Fruit fly (Drosophila melanogaster) whole organism, embryonic: ENCODE results near the gene Hpr1.
A peak's percentile ranks its signal among the peaks of the same experiment; 100 is the strongest.

Experiments
- Aef1 ChIP-seq: fragments of 200-800 bp; sonication (Bioruptor generic); IDR thresholded peaks from 3 replicates; pipeline ENCODE4 v1.3.6; 2022; ENCODE audit warnings: missing biosample characterization, missing genetic modification characterization
- B-H2 ChIP-seq: fragments of 200-800 bp; sonication (Bioruptor generic); optimal IDR thresholded peaks from 2 replicates; lab custom pipeline; 2018; ENCODE audit warnings: missing biosample characterization, mild to moderate bottlenecking, missing genetic modification characterization
- CG11093 ChIP-seq: fragments of 200-800 bp; sonication (Bioruptor generic); IDR thresholded peaks from 3 replicates; pipeline ENCODE4 v1.3.6; 2022; ENCODE audit warnings: missing biosample characterization, missing genetic modification characterization
- CG12104 ChIP-seq: fragments of 200-800 bp; sonication (Bioruptor generic); optimal IDR thresholded peaks from 3 replicates; lab custom pipeline; 2016; ENCODE audit warnings: missing biosample characterization, missing genetic modification characterization
- CG12236 ChIP-seq: fragments of 200-800 bp; sonication (Bioruptor generic); optimal IDR thresholded peaks from 2 replicates; lab custom pipeline; 2016; ENCODE audit warnings: missing biosample characterization, missing genetic modification characterization
- CG12391 ChIP-seq: fragments of 200-800 bp; sonication (Bioruptor generic); optimal IDR thresholded peaks from 3 replicates; lab custom pipeline; 2018; ENCODE audit warnings: missing biosample characterization, mild to moderate bottlenecking, missing genetic modification characterization, moderate library complexity
- CG12659 ChIP-seq: fragments of 200-800 bp; sonication (Bioruptor generic); optimal IDR thresholded peaks from 3 replicates; lab custom pipeline; 2017; ENCODE audit warnings: mild to moderate bottlenecking, missing biosample characterization, missing genetic modification reagents, missing genetic modification characterization
- CG13287 ChIP-seq: fragments of 200-800 bp; sonication (Bioruptor generic); IDR thresholded peaks from 2 replicates; pipeline ENCODE4 v1.3.6; 2022; ENCODE audit warnings: missing biosample characterization, missing genetic modification characterization; ENCODE audit not compliant: partially characterized antibody
- CG15269 ChIP-seq: fragments of 200-800 bp; sonication (Bioruptor generic); optimal IDR thresholded peaks from 2 replicates; lab custom pipeline; 2018; ENCODE audit warnings: missing biosample characterization, mild to moderate bottlenecking, missing genetic modification characterization, moderate library complexity
- CG16779 ChIP-seq: fragments of 200-800 bp; sonication (Bioruptor generic); IDR thresholded peaks from 2 replicates; pipeline ENCODE4 v1.3.6; 2022; ENCODE audit warnings: missing biosample characterization, missing genetic modification characterization
- CG17328 ChIP-seq: fragments of 200-800 bp; sonication (Bioruptor generic); IDR thresholded peaks from 2 replicates; pipeline ENCODE4 v1.3.6; 2022; ENCODE audit warnings: missing biosample characterization, missing genetic modification characterization
- CG17802 ChIP-seq: fragments of 200-800 bp; sonication (Bioruptor generic); optimal IDR thresholded peaks from 2 replicates; lab custom pipeline; 2018; ENCODE audit warnings: missing biosample characterization, mild to moderate bottlenecking, missing genetic modification characterization, moderate library complexity
- CG2202 ChIP-seq: fragments of 200-800 bp; sonication (Bioruptor generic); optimal IDR thresholded peaks from 2 replicates; lab custom pipeline; 2018; ENCODE audit warnings: missing biosample characterization, mild to moderate bottlenecking, missing genetic modification characterization
- CG2889 ChIP-seq: fragments of 200-800 bp; sonication (Bioruptor generic); IDR thresholded peaks from 3 replicates; pipeline ENCODE4 v1.3.6; 2022; ENCODE audit warnings: missing biosample characterization, missing genetic modification characterization
- CG3163 ChIP-seq: fragments of 200-800 bp; sonication (Bioruptor generic); optimal IDR thresholded peaks from 3 replicates; lab custom pipeline; 2016; ENCODE audit warnings: missing biosample characterization, missing genetic modification characterization
- CG33213 ChIP-seq: fragments of 200-800 bp; sonication (Bioruptor generic); optimal IDR thresholded peaks from 3 replicates; lab custom pipeline; 2016; ENCODE audit warnings: missing biosample characterization, missing genetic modification characterization
- CG3407 ChIP-seq: fragments of 200-800 bp; sonication (Bioruptor generic); optimal IDR thresholded peaks from 2 replicates; lab custom pipeline; 2018; ENCODE audit warnings: missing biosample characterization, mild to moderate bottlenecking, missing genetic modification characterization
- CG3838 ChIP-seq: fragments of 200-800 bp; sonication (Bioruptor generic); optimal IDR thresholded peaks from 3 replicates; lab custom pipeline; 2016; ENCODE audit warnings: missing biosample characterization, missing genetic modification characterization
- CG6175 ChIP-seq: fragments of 200-800 bp; sonication (Bioruptor generic); IDR thresholded peaks from 3 replicates; pipeline ENCODE4 v1.3.6; 2022; ENCODE audit warnings: missing biosample characterization, missing genetic modification characterization
- CG6654 ChIP-seq: fragments of 200-800 bp; sonication (Bioruptor generic); optimal IDR thresholded peaks from 2 replicates; lab custom pipeline; 2017; ENCODE audit warnings: missing biosample characterization, mild to moderate bottlenecking, missing genetic modification characterization
- CG6813 ChIP-seq: fragments of 200-800 bp; sonication (Bioruptor generic); optimal IDR thresholded peaks from 2 replicates; lab custom pipeline; 2017; ENCODE audit warnings: missing biosample characterization, missing genetic modification characterization, mild to moderate bottlenecking, moderate library complexity, missing genetic modification reagents
- CG7271 ChIP-seq: fragments of 200-800 bp; sonication (Bioruptor generic); optimal IDR thresholded peaks from 2 replicates; lab custom pipeline; 2018; ENCODE audit warnings: missing biosample characterization, mild to moderate bottlenecking, missing genetic modification characterization, moderate library complexity
- CG7745 ChIP-seq: fragments of 200-800 bp; sonication (Bioruptor generic); optimal IDR thresholded peaks from 2 replicates; lab custom pipeline; 2018; ENCODE audit warnings: missing biosample characterization, mild to moderate bottlenecking, missing genetic modification characterization, moderate library complexity
- CG8924 ChIP-seq: fragments of 200-800 bp; optimal IDR thresholded peaks from 3 replicates; lab custom pipeline; 2019; ENCODE audit warnings: missing biosample characterization, mild to moderate bottlenecking, missing genetic modification characterization, moderate library complexity
- CTCF ChIP-seq: fragments of 200-800 bp; sonication (Bioruptor generic); optimal IDR thresholded peaks from 2 replicates; lab custom pipeline; 2017; ENCODE audit warnings: missing biosample characterization, mild to moderate bottlenecking, missing genetic modification characterization, moderate library complexity
- Dek ChIP-seq: fragments of 200-800 bp; sonication (Bioruptor generic); optimal IDR thresholded peaks from 3 replicates; lab custom pipeline; 2019; ENCODE audit warnings: missing biosample characterization, mild to moderate bottlenecking, missing genetic modification characterization, moderate library complexity
- Dip2 ChIP-seq: fragments of 200-800 bp; sonication (Bioruptor generic); IDR thresholded peaks from 2 replicates; pipeline ENCODE4 v1.3.6; 2022; ENCODE audit warnings: missing biosample characterization, missing genetic modification characterization
- Doc2 ChIP-seq: fragments of 200-800 bp; sonication (Bioruptor generic); IDR thresholded peaks from 2 replicates; pipeline ENCODE4 v1.3.6; 2022; ENCODE audit warnings: missing biosample characterization, missing genetic modification characterization
- Dp ChIP-seq: fragments of 200-800 bp; sonication (Bioruptor generic); optimal IDR thresholded peaks from 2 replicates; lab custom pipeline; 2018; ENCODE audit warnings: missing biosample characterization, mild to moderate bottlenecking, missing genetic modification characterization, moderate library complexity
- GATAe ChIP-seq: fragments of 200-800 bp; sonication (Bioruptor generic); conservative IDR thresholded peaks from 2 replicates; pipeline ENCODE4 v1.3.6; 2022; ENCODE audit warnings: missing biosample characterization, missing genetic modification characterization
- HmgD ChIP-seq: fragments of 200-800 bp; sonication (Bioruptor generic); optimal IDR thresholded peaks from 3 replicates; lab custom pipeline; 2016; ENCODE audit warnings: missing biosample characterization, missing genetic modification characterization
- Hmr ChIP-seq: fragments of 200-800 bp; sonication (Bioruptor generic); optimal IDR thresholded peaks from 3 replicates; lab custom pipeline; 2017; ENCODE audit warnings: mild to moderate bottlenecking, missing biosample characterization, missing genetic modification reagents, missing genetic modification characterization
- Jarid2 ChIP-seq: fragments of 200-800 bp; sonication (Bioruptor generic); optimal IDR thresholded peaks from 3 replicates; lab custom pipeline; 2017; ENCODE audit warnings: mild to moderate bottlenecking, missing biosample characterization, missing genetic modification reagents, missing genetic modification characterization
- Myb ChIP-seq: fragments of 200-800 bp; sonication (Bioruptor generic); optimal IDR thresholded peaks from 2 replicates; lab custom pipeline; 2016; ENCODE audit warnings: missing biosample characterization, missing genetic modification characterization
- Oaz ChIP-seq: fragments of 200-800 bp; sonication (Bioruptor generic); IDR thresholded peaks from 2 replicates; pipeline ENCODE4 v1.3.6; 2022; ENCODE audit warnings: missing biosample characterization, missing genetic modification characterization
- Vsx1 ChIP-seq: fragments of 200-800 bp; sonication (Bioruptor generic); optimal IDR thresholded peaks from 2 replicates; lab custom pipeline; 2017; ENCODE audit warnings: missing biosample characterization, mild to moderate bottlenecking, missing genetic modification characterization, missing genetic modification reagents
- ap ChIP-seq: fragments of 200-800 bp; sonication (Bioruptor generic); IDR thresholded peaks from 2 replicates; pipeline ENCODE4 v1.3.6; 2022; ENCODE audit warnings: missing biosample characterization, missing genetic modification characterization
- br ChIP-seq: fragments of >200 bp; optimal IDR thresholded peaks from 2 replicates; lab custom pipeline; 2017
- chn ChIP-seq: fragments of 200-800 bp; sonication (Bioruptor generic); optimal IDR thresholded peaks from 2 replicates; lab custom pipeline; 2016; ENCODE audit warnings: missing biosample characterization, missing genetic modification characterization
- esg ChIP-seq: fragments of 200-800 bp; sonication (Bioruptor generic); conservative IDR thresholded peaks from 2 replicates; pipeline ENCODE4 v1.3.6; 2022; ENCODE audit warnings: missing biosample characterization, missing genetic modification characterization
- exex ChIP-seq: fragments of 200-800 bp; sonication (Bioruptor generic); optimal IDR thresholded peaks from 4 replicates; lab custom pipeline; 2018; ENCODE audit warnings: missing biosample characterization, mild to moderate bottlenecking, missing genetic modification characterization, moderate library complexity
- grn ChIP-seq: fragments of 200-800 bp; sonication (Bioruptor generic); optimal IDR thresholded peaks from 3 replicates; lab custom pipeline; 2017; ENCODE audit warnings: missing biosample characterization, missing genetic modification characterization
- prd ChIP-seq, 3 experiments: fragments of >200 bp in 2 of 3; fragments of 200-800 bp in 1 of 3; sonication (Bioruptor generic) in 1 of 3; optimal IDR thresholded peaks in 2 of 3; IDR thresholded peaks in 1 of 3; 2 replicates in 2 of 3; 3 replicates in 1 of 3; pipeline versions ENCODE4 v1.3.6 to Lab custom; 2017 to 2022; ENCODE audit warnings: missing biosample characterization in 1 of 3, missing genetic modification characterization in 1 of 3
- sens ChIP-seq: fragments of 200-800 bp; sonication (Bioruptor generic); peaks from one replicate; lab custom pipeline; 2016; ENCODE audit warnings: missing biosample characterization, missing genetic modification characterization
- so ChIP-seq: fragments of 200-800 bp; sonication (Bioruptor generic); IDR thresholded peaks from 3 replicates; pipeline ENCODE4 v1.3.6; 2022; ENCODE audit warnings: missing biosample characterization, missing genetic modification characterization
- sr ChIP-seq: fragments of 200-800 bp; sonication (Bioruptor generic); IDR thresholded peaks from 3 replicates; pipeline ENCODE4 v1.3.6; 2022; ENCODE audit warnings: missing biosample characterization, missing genetic modification characterization
- tna ChIP-seq: fragments of 200-800 bp; sonication (Bioruptor generic); IDR thresholded peaks from 2 replicates; pipeline ENCODE4 v1.3.6; 2022; ENCODE audit warnings: missing biosample characterization, missing genetic modification characterization; ENCODE audit not compliant: partially characterized antibody
- zen2 ChIP-seq: fragments of 200-800 bp; sonication (Bioruptor generic); IDR thresholded peaks from 3 replicates; pipeline ENCODE4 v1.3.6; 2022; ENCODE audit warnings: missing biosample characterization, missing genetic modification characterization; ENCODE audit not compliant: partially characterized antibody
- zfh2 ChIP-seq: fragments of 200-800 bp; sonication (Bioruptor generic); optimal IDR thresholded peaks from 2 replicates; lab custom pipeline; 2016; ENCODE audit warnings: missing biosample characterization, missing genetic modification characterization

Gene Hpr1

DNA sequence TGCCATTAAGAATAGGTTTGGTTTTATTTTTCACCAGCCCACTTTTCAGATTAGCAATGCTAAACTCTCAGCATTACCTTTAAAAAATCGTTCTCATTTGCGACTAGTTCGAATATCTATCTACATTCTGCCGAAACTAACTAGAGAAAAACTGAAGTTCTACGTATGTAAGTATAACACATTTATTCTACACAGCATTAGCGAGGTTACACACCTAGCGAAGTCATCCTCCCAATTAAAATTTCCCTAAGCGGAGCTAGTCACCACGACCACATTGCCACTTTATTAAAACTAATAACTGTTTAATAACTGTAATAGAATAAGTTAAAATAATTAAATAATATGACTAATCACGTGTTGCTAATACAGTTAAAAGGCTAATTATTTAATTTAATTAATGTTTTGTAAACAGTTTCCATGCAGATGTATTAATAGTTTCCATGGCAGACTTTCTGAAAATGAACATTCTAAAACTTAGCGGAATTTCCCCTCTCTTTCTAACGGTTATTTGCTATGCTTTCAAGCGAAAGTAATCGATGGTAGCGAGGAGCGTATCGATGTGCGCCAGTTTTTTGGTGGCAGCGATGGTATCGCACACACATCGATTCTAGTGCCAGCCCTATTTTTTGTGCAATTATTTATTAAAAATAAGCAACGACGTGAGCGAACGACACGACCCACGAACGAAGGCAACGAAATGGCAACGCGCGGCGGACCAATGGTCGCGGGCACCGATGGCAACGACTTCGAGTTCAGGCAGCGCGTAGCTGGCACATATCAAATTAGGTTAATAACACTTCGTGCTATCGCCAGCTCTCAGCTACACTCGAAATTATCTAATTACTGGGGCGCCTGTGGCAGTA lies 42.3 kb downstream of the Hpr1 start, which contains the start of gene jagn (continued):
- TF ChIP-seq br (no peak), CG12659 (GFP tag; lab: Kevin White, UChicago) (peak; percentile 94), sr (no peak), CG6654 (GFP tag; lab: Kevin White, UChicago) (no peak), Jarid2 (GFP tag; lab: Kevin White, UChicago) (peak; percentile 53), so (GFP tag; lab: Robert Waterston, UW) (no peak), CG6175 (GFP tag; lab: Robert Waterston, UW) (0 out of 3 replicates have a peak, but pooled peaks have one; percentile 43), CG11093 (GFP tag; lab: Robert Waterston, UW) (no peak), chn (peak; percentile 77), CG3407 (GFP tag; lab: Kevin White, UChicago) (no peak), B-H2 (GFP tag; lab: Kevin White, UChicago) (peak; percentile 68), tna (GFP tag; lab: Robert Waterston, UW) (peak; percentile 99), CG2889 (GFP tag; lab: Robert Waterston, UW) (peak; percentile 4; the same call in 1 of the 3 replicates), Aef1 (GFP tag; lab: Robert Waterston, UW) (peak; percentile 52), CG17328 (GFP tag; lab: Robert Waterston, UW) (peak; percentile 56), Myb (peak; percentile 95), CG16779 (GFP tag; lab: Robert Waterston, UW) (0 out of 2 replicates have a peak, but pooled peaks have one; percentile 27), Dip2 (GFP tag; lab: Robert Waterston, UW) (no peak), CG12236 (no peak), Hmr (peak; percentile 70), zfh2 (GFP tag; lab: Kevin White, UChicago) (peak; percentile 72), GATAe (GFP tag; lab: Robert Waterston, UW) (no peak), grn (GFP tag; lab: Kevin White, UChicago) (peak; percentile 1), CG12391 (tag; lab: Kevin White, UChicago) (peak; percentile 68), Dek (tag; lab: Kevin White, UChicago) (peak; percentile 60), sens (GFP tag; lab: Kevin White, UChicago) (peak; percentile 90), exex (tag; lab: Kevin White, UChicago) (peak; percentile 34), ap (no peak), CG33213 (peak; percentile 43), prd (optimal IDR thresholded peaks at IDR 0.05; lab: Kevin White, UChicago) (no peak), prd (GFP tag; IDR thresholded peaks at IDR 0.05; lab: Robert Waterston, UW) (peak; percentile 53; the same call in 1 of the 3 replicates), zen2 (peak; percentile 99), HmgD (GFP tag; lab: Kevin White, UChicago) (peak; percentile 56), Oaz (GFP tag; lab: Robert Waterston, UW) (no peak), CG7745 (tag; lab: Kevin White, UChicago) (no peak), CG2202 (no peak), Dp (peak; percentile 51), CG12104 (GFP tag; lab: Kevin White, UChicago) (peak; percentile 59), CG8924 (tag; lab: Kevin White, UChicago) (peak; percentile 73), CG3163 (GFP tag; lab: Kevin White, UChicago) (peak; percentile 42), CG17802 (tag; lab: Kevin White, UChicago) (peak; percentile 36), esg (GFP tag; lab: Robert Waterston, UW) (no peak), CTCF (GFP tag; lab: Kevin White, UChicago) (peak; percentile 82), CG7271 (tag; lab: Kevin White, UChicago) (peak; percentile 79), Vsx1 (peak; percentile 17), CG3838 (GFP tag; lab: Kevin White, UChicago) (peak; percentile 61), CG6813 (GFP tag; lab: Kevin White, UChicago) (no peak), CG15269 (peak; percentile 38), CG13287 (GFP tag; lab: Robert Waterston, UW) (peak; percentile 99), Doc2 (GFP tag; lab: Robert Waterston, UW) (no peak)
